Fruit fly (Drosophila melanogaster) whole organism, embryonic: ENCODE data around the gene ssp3.
A peak's percentile ranks its signal among the peaks of the same experiment; 100 is the strongest.

ENCODE experiments used
- CG10543 ChIP-seq: fragments of 200-800 bp; sonication (Bioruptor generic); optimal IDR thresholded peaks from 3 replicates; lab custom pipeline; 2017; ENCODE audit warnings: missing biosample characterization, mild to moderate bottlenecking, missing genetic modification characterization, moderate library complexity
- CG10979 ChIP-seq: fragments of 200-800 bp; sonication (Bioruptor generic); optimal IDR thresholded peaks from 2 replicates; lab custom pipeline; 2018; ENCODE audit warnings: missing biosample characterization, mild to moderate bottlenecking, missing genetic modification characterization, moderate library complexity
- CG11085 ChIP-seq: fragments of 200-800 bp; sonication (Bioruptor generic); IDR thresholded peaks from 2 replicates; pipeline ENCODE4 v1.3.6; 2022; ENCODE audit warnings: missing biosample characterization, missing genetic modification characterization
- CG11398 ChIP-seq: fragments of 200-800 bp; sonication (Bioruptor generic); optimal IDR thresholded peaks from 2 replicates; lab custom pipeline; 2016; ENCODE audit warnings: missing biosample characterization, missing genetic modification characterization
- CG12071 ChIP-seq: fragments of 200-800 bp; sonication (Bioruptor generic); optimal IDR thresholded peaks from 3 replicates; lab custom pipeline; 2018; ENCODE audit warnings: missing biosample characterization, mild to moderate bottlenecking, missing genetic modification characterization
- CG12744 ChIP-seq: fragments of 200-800 bp; sonication (Bioruptor generic); optimal IDR thresholded peaks from 2 replicates; lab custom pipeline; 2016; ENCODE audit warnings: missing biosample characterization, missing genetic modification characterization
- CG18476 ChIP-seq: fragments of 200-800 bp; sonication (Bioruptor generic); optimal IDR thresholded peaks from 2 replicates; lab custom pipeline; 2016; ENCODE audit warnings: missing biosample characterization, mild to moderate bottlenecking, missing genetic modification characterization
- CG2199 ChIP-seq: fragments of 200-800 bp; sonication (Bioruptor generic); IDR thresholded peaks from 3 replicates; pipeline ENCODE4 v1.3.6; 2022; ENCODE audit warnings: missing biosample characterization, missing genetic modification characterization
- CG6683 ChIP-seq: fragments of 200-800 bp; sonication (Bioruptor generic); optimal IDR thresholded peaks from 2 replicates; lab custom pipeline; 2017; ENCODE audit warnings: missing biosample characterization, mild to moderate bottlenecking, missing genetic modification characterization, missing genetic modification reagents
- CG7745 ChIP-seq: fragments of 200-800 bp; sonication (Bioruptor generic); optimal IDR thresholded peaks from 2 replicates; lab custom pipeline; 2018; ENCODE audit warnings: missing biosample characterization, mild to moderate bottlenecking, missing genetic modification characterization, moderate library complexity
- CG7839 ChIP-seq: fragments of 200-800 bp; sonication (Bioruptor generic); optimal IDR thresholded peaks from 3 replicates; lab custom pipeline; 2018; ENCODE audit warnings: missing biosample characterization, mild to moderate bottlenecking, missing genetic modification characterization, moderate library complexity
- CG8281 ChIP-seq: fragments of 200-800 bp; sonication (Bioruptor generic); optimal IDR thresholded peaks from 2 replicates; lab custom pipeline; 2018; ENCODE audit warnings: missing biosample characterization, mild to moderate bottlenecking, missing genetic modification characterization, moderate library complexity
- D ChIP-seq, 2 experiments: fragments of 200-800 bp in 1 of 2; fragments of >200 bp in 1 of 2; sonication (Bioruptor generic) in 1 of 2; optimal IDR thresholded peaks; 2 replicates in 1 of 2; 3 replicates in 1 of 2; lab custom pipeline; 2017; ENCODE audit warnings: mild to moderate bottlenecking in 1 of 2, missing biosample characterization in 1 of 2, missing genetic modification characterization in 1 of 2, missing genetic modification reagents in 1 of 2
- Deaf1 ChIP-seq: fragments of 200-800 bp; optimal IDR thresholded peaks from 3 replicates; lab custom pipeline; 2019; ENCODE audit warnings: missing biosample characterization, mild to moderate bottlenecking, missing genetic modification characterization, moderate library complexity
- Hey ChIP-seq: fragments of 200-800 bp; sonication (Bioruptor generic); optimal IDR thresholded peaks from 3 replicates; lab custom pipeline; 2018; ENCODE audit warnings: missing biosample characterization, mild to moderate bottlenecking, missing genetic modification characterization
- Kr ChIP-seq: fragments of 200-800 bp; sonication (Bioruptor generic); optimal IDR thresholded peaks from 2 replicates; lab custom pipeline; 2017; ENCODE audit warnings: missing biosample characterization, mild to moderate bottlenecking, missing genetic modification characterization
- Neu2 ChIP-seq: fragments of 200-800 bp; sonication (Bioruptor generic); optimal IDR thresholded peaks from 3 replicates; lab custom pipeline; 2016; ENCODE audit warnings: missing biosample characterization, missing genetic modification characterization, borderline replicate concordance
- Sry-β ChIP-seq: fragments of 200-800 bp; sonication (Bioruptor generic); optimal IDR thresholded peaks from 2 replicates; lab custom pipeline; 2018; ENCODE audit warnings: missing biosample characterization, mild to moderate bottlenecking, missing genetic modification characterization, moderate library complexity
- Ssrp ChIP-seq: fragments of 200-800 bp; sonication (Bioruptor generic); optimal IDR thresholded peaks from 2 replicates; lab custom pipeline; 2018; ENCODE audit warnings: missing biosample characterization, mild to moderate bottlenecking, missing genetic modification characterization, moderate library complexity
- Trl ChIP-seq, 3 experiments: fragments of >200 bp in 2 of 3; fragments of 200-800 bp in 1 of 3; sonication (Bioruptor generic) in 1 of 3; optimal IDR thresholded peaks; 2 replicates in 1 of 3; 3 replicates in 2 of 3; lab custom pipeline; 2016 to 2017; ENCODE audit warnings: missing biosample characterization in 1 of 3, missing genetic modification characterization in 1 of 3
- aop ChIP-seq: fragments of 200-800 bp; sonication (Bioruptor generic); IDR thresholded peaks from 2 replicates; pipeline ENCODE4 v1.3.6; 2022; ENCODE audit warnings: missing biosample characterization, missing genetic modification characterization
- cad ChIP-seq: fragments of >200 bp; optimal IDR thresholded peaks from 2 replicates; lab custom pipeline; 2017; ENCODE audit warnings: missing biosample characterization, missing genetic modification characterization
- crol ChIP-seq: fragments of 200-800 bp; sonication (Bioruptor generic); IDR thresholded peaks from 2 replicates; pipeline ENCODE4 v1.3.6; 2022; ENCODE audit warnings: missing biosample characterization, missing genetic modification characterization
- dpn ChIP-seq, 2 experiments: fragments of 200-800 bp; sonication (Bioruptor generic); optimal IDR thresholded peaks; 3 replicates each; lab custom pipeline; 2016; ENCODE audit warnings: missing biosample characterization in 2 of 2, missing genetic modification characterization in 2 of 2
- exex ChIP-seq: fragments of 200-800 bp; sonication (Bioruptor generic); optimal IDR thresholded peaks from 4 replicates; lab custom pipeline; 2018; ENCODE audit warnings: missing biosample characterization, mild to moderate bottlenecking, missing genetic modification characterization, moderate library complexity
- hkb ChIP-seq, 2 experiments: fragments of 200-800 bp in 1 of 2; fragments of >200 bp in 1 of 2; sonication (Bioruptor generic) in 1 of 2; IDR thresholded peaks in 1 of 2; optimal IDR thresholded peaks in 1 of 2; 2 replicates each; pipeline versions ENCODE4 v1.3.6 to Lab custom; 2017 to 2022; ENCODE audit warnings: missing biosample characterization in 1 of 2, missing genetic modification characterization in 1 of 2
- kay ChIP-seq: fragments of 200-800 bp; sonication (Bioruptor generic); optimal IDR thresholded peaks from 2 replicates; lab custom pipeline; 2016; ENCODE audit warnings: missing biosample characterization, missing genetic modification characterization
- kni ChIP-seq: fragments of 200-800 bp; sonication (Bioruptor generic); optimal IDR thresholded peaks from 3 replicates; lab custom pipeline; 2017; ENCODE audit warnings: mild to moderate bottlenecking, missing biosample characterization, missing genetic modification reagents, missing genetic modification characterization
- knrl ChIP-seq: fragments of 200-800 bp; sonication (Bioruptor generic); IDR thresholded peaks from 3 replicates; pipeline ENCODE4 v1.3.6; 2022; ENCODE audit warnings: missing biosample characterization, missing genetic modification characterization; ENCODE audit not compliant: partially characterized antibody
- lab ChIP-seq: fragments of 200-800 bp; sonication (Bioruptor generic); optimal IDR thresholded peaks from 3 replicates; lab custom pipeline; 2017; ENCODE audit warnings: missing biosample characterization, missing genetic modification characterization, mild to moderate bottlenecking, moderate library complexity, missing genetic modification reagents
- mam ChIP-seq: fragments of 200-800 bp; sonication (Bioruptor generic); optimal IDR thresholded peaks from 3 replicates; lab custom pipeline; 2016; ENCODE audit warnings: missing biosample characterization, missing genetic modification characterization
- oc ChIP-seq: fragments of 200-800 bp; sonication (Bioruptor generic); optimal IDR thresholded peaks from 2 replicates; lab custom pipeline; 2018; ENCODE audit warnings: missing biosample characterization, mild to moderate bottlenecking, missing genetic modification characterization, moderate library complexity
- p53 ChIP-seq: fragments of 200-800 bp; sonication (Bioruptor generic); optimal IDR thresholded peaks from 2 replicates; lab custom pipeline; 2016; ENCODE audit warnings: missing biosample characterization, missing genetic modification characterization
- pita ChIP-seq: fragments of 200-800 bp; sonication (Bioruptor generic); optimal IDR thresholded peaks from 2 replicates; lab custom pipeline; 2017; ENCODE audit warnings: missing biosample characterization, mild to moderate bottlenecking, missing genetic modification characterization
- prd ChIP-seq, 3 experiments: fragments of >200 bp in 2 of 3; fragments of 200-800 bp in 1 of 3; sonication (Bioruptor generic) in 1 of 3; optimal IDR thresholded peaks in 2 of 3; IDR thresholded peaks in 1 of 3; 2 replicates in 2 of 3; 3 replicates in 1 of 3; pipeline versions ENCODE4 v1.3.6 to Lab custom; 2017 to 2022; ENCODE audit warnings: missing biosample characterization in 1 of 3, missing genetic modification characterization in 1 of 3
- pros ChIP-seq: fragments of 200-800 bp; sonication (Bioruptor generic); optimal IDR thresholded peaks from 3 replicates; lab custom pipeline; 2019; ENCODE audit warnings: missing biosample characterization, mild to moderate bottlenecking, missing genetic modification characterization, moderate library complexity
- sens ChIP-seq: fragments of 200-800 bp; sonication (Bioruptor generic); peaks from one replicate; lab custom pipeline; 2016; ENCODE audit warnings: missing biosample characterization, missing genetic modification characterization
- sens-2 ChIP-seq: fragments of 200-800 bp; sonication (Bioruptor generic); IDR thresholded peaks from 2 replicates; pipeline ENCODE4 v1.3.6; 2022; ENCODE audit warnings: missing biosample characterization, missing genetic modification characterization
- sisA ChIP-seq: fragments of 200-800 bp; sonication (Bioruptor generic); IDR thresholded peaks from 2 replicates; pipeline ENCODE4 v1.3.6; 2022; ENCODE audit warnings: missing biosample characterization, missing genetic modification characterization
- sqz ChIP-seq: fragments of 200-800 bp; sonication (Bioruptor generic); optimal IDR thresholded peaks from 3 replicates; lab custom pipeline; 2018; ENCODE audit warnings: missing biosample characterization, mild to moderate bottlenecking, missing genetic modification characterization
- tap ChIP-seq: fragments of 200-800 bp; optimal IDR thresholded peaks from 3 replicates; lab custom pipeline; 2019; ENCODE audit warnings: missing biosample characterization, mild to moderate bottlenecking, missing genetic modification characterization, moderate library complexity
- tll ChIP-seq, 2 experiments: fragments of 200-800 bp in 1 of 2; fragments of >200 bp in 1 of 2; sonication (Bioruptor generic) in 1 of 2; optimal IDR thresholded peaks; 2 replicates each; lab custom pipeline; 2017 to 2019; ENCODE audit warnings: missing biosample characterization in 2 of 2, missing genetic modification characterization in 2 of 2, mild to moderate bottlenecking in 1 of 2, moderate library complexity in 1 of 2
- twi ChIP-seq: fragments of 200-800 bp; optimal IDR thresholded peaks from 2 replicates; lab custom pipeline; 2019; ENCODE audit warnings: missing biosample characterization, mild to moderate bottlenecking, missing genetic modification characterization, moderate library complexity
- vvl ChIP-seq: fragments of 200-800 bp; sonication (Bioruptor generic); IDR thresholded peaks from 2 replicates; pipeline ENCODE4 v1.3.6; 2022; ENCODE audit warnings: missing biosample characterization, missing genetic modification characterization
- zen ChIP-seq: fragments of 200-800 bp; sonication (Bioruptor generic); optimal IDR thresholded peaks from 3 replicates; lab custom pipeline; 2018; ENCODE audit warnings: missing biosample characterization, mild to moderate bottlenecking, missing genetic modification characterization, moderate library complexity

The ssp3 gene

DNA sequence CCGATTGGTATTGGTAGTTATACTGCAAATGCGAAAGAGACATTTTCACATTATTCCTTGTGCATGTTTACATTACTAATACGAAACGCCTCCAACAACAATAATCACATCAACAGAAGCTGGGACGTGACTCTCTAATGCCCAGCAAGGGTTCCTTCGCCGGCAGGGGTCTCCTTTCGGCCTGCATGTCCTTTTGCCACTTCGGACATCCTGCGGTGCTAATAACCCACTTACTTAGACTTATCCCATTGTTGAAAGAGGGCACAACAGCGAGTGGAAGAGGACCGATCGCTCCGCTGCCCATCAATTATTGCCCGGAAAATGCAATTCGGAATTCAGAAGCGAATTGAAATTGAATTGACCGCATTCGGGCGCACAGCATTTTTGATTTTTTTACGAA, 17.8 kb downstream of the ssp3 start:
- TF ChIP-seq prd (optimal IDR thresholded peaks at IDR 0.05; lab: Kevin White, UChicago) = no peak
- peak; percentile 45; the same call in 1 of the 3 replicates for TF ChIP-seq prd (GFP tag; IDR thresholded peaks at IDR 0.05; lab: Robert Waterston, UW)
- no peak for TF ChIP-seq Neu2 (GFP tag; lab: Kevin White, UChicago)
- TF ChIP-seq oc (tag; lab: Kevin White, UChicago) = peak; percentile 66
- TF ChIP-seq Trl (optimal IDR thresholded peaks at IDR 0.05; lab: Kevin White, UChicago) = no peak
- no peak for TF ChIP-seq Trl (GFP tag; optimal IDR thresholded peaks at IDR 0.05; lab: Kevin White, UChicago)
- 0 out of 3 replicates have a peak, but pooled peaks have one; percentile 17 for TF ChIP-seq CG2199 (GFP tag; lab: Robert Waterston, UW)
- TF ChIP-seq zen (tag; lab: Kevin White, UChicago) = peak; percentile 90
- no peak for TF ChIP-seq CG8281
- peak in 1 of 2 experiments; percentile 64 for TF ChIP-seq tll (GFP tag; optimal IDR thresholded peaks at IDR 0.05; lab: Kevin White, UChicago)
- TF ChIP-seq lab = no peak
- peak; percentile 83 for TF ChIP-seq D (optimal IDR thresholded peaks at IDR 0.05; lab: Kevin White, UChicago)
- TF ChIP-seq D (GFP tag; optimal IDR thresholded peaks at IDR 0.05; lab: Kevin White, UChicago) = peak; percentile 49
- peak; percentile 67 for TF ChIP-seq twi (tag; lab: Kevin White, UChicago)
- TF ChIP-seq pros (GFP tag; lab: Kevin White, UChicago) = peak; percentile 36
- TF ChIP-seq cad (GFP tag; lab: Kevin White, UChicago) = peak; percentile 35

DNA sequence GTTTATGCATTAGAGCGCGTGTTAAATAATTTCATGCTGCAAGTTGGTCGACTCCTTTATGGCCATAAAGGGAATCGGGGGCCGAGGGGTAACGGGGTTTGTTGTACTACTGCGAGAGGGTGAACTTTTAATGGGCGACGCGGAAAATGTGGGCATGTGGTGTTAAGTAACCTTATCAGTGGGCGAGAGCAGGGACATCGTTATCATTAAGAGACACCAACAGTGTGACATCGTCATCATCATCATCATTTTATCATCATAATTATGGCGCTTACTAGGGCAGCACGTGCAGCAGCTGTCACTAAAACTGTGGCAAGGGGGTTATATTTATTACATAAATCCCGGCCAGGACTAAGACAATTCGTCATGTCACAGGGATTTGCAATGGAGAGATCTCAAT, 18.4 kb downstream of the ssp3 start:
- TF ChIP-seq sisA (GFP tag; lab: Robert Waterston, UW) = no peak
- no peak for TF ChIP-seq p53
- TF ChIP-seq sens-2 (GFP tag; lab: Robert Waterston, UW) = no peak
- no peak for TF ChIP-seq Ssrp (tag; lab: Kevin White, UChicago)
- no peak for TF ChIP-seq CG12071 (GFP tag; lab: Kevin White, UChicago)
- no peak for TF ChIP-seq pita (GFP tag; lab: Kevin White, UChicago)
- no peak for TF ChIP-seq Deaf1 (tag; lab: Kevin White, UChicago)
- TF ChIP-seq CG12744 (GFP tag; lab: Kevin White, UChicago) = no peak
- TF ChIP-seq tap (tag; lab: Kevin White, UChicago) = peak; percentile 78
- no peak for TF ChIP-seq CG11085 (GFP tag; lab: Robert Waterston, UW)
- peak; percentile 70 for TF ChIP-seq Hey (tag; lab: Kevin White, UChicago)
- TF ChIP-seq CG10543 (GFP tag; lab: Kevin White, UChicago) = no peak
- TF ChIP-seq crol (GFP tag; lab: Robert Waterston, UW) = peak; percentile 45; the same call in 1 of the 2 replicates

DNA sequence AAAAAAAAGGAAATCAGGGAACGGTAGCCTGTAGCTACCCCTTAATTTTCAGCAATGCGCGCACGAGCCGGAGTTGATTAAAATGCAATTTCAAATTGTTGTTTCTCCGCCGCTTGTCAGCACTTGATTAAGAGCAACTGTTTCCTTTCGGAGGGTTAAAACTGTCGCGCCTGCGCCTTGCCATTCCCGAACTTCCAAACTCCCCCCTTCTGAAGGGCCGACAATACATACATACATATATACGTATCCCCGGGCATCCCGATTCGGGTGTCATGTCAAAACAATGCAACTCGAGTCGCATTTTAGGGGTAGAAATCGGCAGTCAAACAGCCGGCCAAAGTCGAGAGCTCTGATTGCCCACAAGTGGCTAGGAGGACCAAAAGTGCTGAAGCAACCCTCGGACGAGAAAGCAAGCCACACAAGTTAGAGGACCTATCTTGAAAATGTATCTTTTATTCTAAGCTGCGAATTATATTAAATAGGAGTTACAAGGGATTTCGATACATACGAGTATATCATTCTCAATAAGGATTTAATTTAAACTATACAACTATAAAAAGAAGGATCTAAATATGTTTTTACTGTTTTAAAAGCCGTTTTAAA, 19.0 kb downstream of the ssp3 start:
- TF ChIP-seq CG6683 (GFP tag; lab: Kevin White, UChicago) (no peak), hkb (optimal IDR thresholded peaks at IDR 0.05; lab: Kevin White, UChicago) (peak; percentile 38), hkb (GFP tag; IDR thresholded peaks at IDR 0.05; lab: Robert Waterston, UW) (no peak), kay (GFP tag; lab: Kevin White, UChicago) (no peak), dpn (GFP tag; optimal IDR thresholded peaks at IDR 0.05; lab: Kevin White, UChicago) (no peak), Kr (peak; percentile 51), knrl (GFP tag; lab: Robert Waterston, UW) (no peak), sisA (GFP tag; lab: Robert Waterston, UW) (no peak), CG7839 (tag; lab: Kevin White, UChicago) (no peak), sens (GFP tag; lab: Kevin White, UChicago) (peak; percentile 33), pros (GFP tag; lab: Kevin White, UChicago) (peak; percentile 82), CG11398 (GFP tag; lab: Kevin White, UChicago) (no peak), exex (tag; lab: Kevin White, UChicago) (no peak), sqz (GFP tag; lab: Kevin White, UChicago) (peak; percentile 33), kni (GFP tag; lab: Kevin White, UChicago) (peak; percentile 35), CG18476 (GFP tag; lab: Kevin White, UChicago) (peak; percentile 98), CG10979 (tag; lab: Kevin White, UChicago) (no peak), vvl (GFP tag; lab: Robert Waterston, UW) (no peak), Sry-β (no peak), CG7745 (tag; lab: Kevin White, UChicago) (peak; percentile 49), aop (GFP tag; lab: Robert Waterston, UW) (no peak), mam (GFP tag; lab: Kevin White, UChicago) (no peak)
